Worm (Caenorhabditis elegans): ENCODE data around the gene pgph-1.

Gene pgph-1

DNA sequence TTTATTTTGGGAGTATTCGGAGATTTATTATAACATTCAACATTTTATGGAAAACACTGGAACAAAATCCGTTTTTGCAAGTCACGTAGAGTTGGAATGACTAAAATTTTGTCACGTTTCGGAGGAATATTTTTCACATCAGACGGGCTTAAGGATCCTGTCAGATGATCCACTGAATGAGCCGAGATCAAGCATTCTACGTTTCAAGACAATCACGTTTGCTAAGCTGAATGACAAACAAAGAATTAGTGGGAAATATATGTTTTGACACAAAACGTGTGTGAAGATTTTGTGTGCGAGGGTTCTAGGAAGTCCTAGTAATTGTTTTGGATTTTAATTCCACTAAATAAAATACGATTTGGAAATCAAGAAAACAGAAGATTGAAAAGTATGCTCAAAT lies 13.9 kb downstream of the pgph-1 start:
- no peak for TF ChIP-seq sdz-38 (tag; optimal IDR thresholded peaks at IDR 0.05)
- no peak for TF ChIP-seq him-1 (tag; optimal IDR thresholded peaks at IDR 0.05)
- no peak for TF ChIP-seq madf-8 (GFP tag; conservative IDR thresholded peaks at IDR 0.05)
- TF ChIP-seq let-526 (GFP tag; IDR thresholded peaks at IDR 0.05): no peak
- no peak for TF ChIP-seq F39B2.1 (GFP tag; IDR thresholded peaks at IDR 0.05)
- TF ChIP-seq ama-1 (optimal IDR thresholded peaks at IDR 0.05): no peak
- no peak for TF ChIP-seq ama-1 (GFP tag; optimal IDR thresholded peaks at IDR 0.05)
- no peak for TF ChIP-seq hlh-12 (tag; optimal IDR thresholded peaks at IDR 0.05)
- TF ChIP-seq akir-1 (GFP tag; optimal IDR thresholded peaks at IDR 0.05): no peak
- no peak for TF ChIP-seq F37B4.10 (GFP tag; IDR thresholded peaks at IDR 0.05)
- no peak for TF ChIP-seq B0035.1 (tag; optimal IDR thresholded peaks at IDR 0.05)
- no peak for TF ChIP-seq ztf-18 (tag; optimal IDR thresholded peaks at IDR 0.05)
- no peak for TF ChIP-seq egl-18 (GFP tag; IDR thresholded peaks at IDR 0.05)
- no peak for TF ChIP-seq madf-10 (tag; optimal IDR thresholded peaks at IDR 0.05)
- no peak for TF ChIP-seq rcor-1 (GFP tag; IDR thresholded peaks at IDR 0.05)
- no peak for TF ChIP-seq lin-40 (tag; optimal IDR thresholded peaks at IDR 0.05)
- no peak for TF ChIP-seq pbrm-1 (GFP tag; IDR thresholded peaks at IDR 0.05)
- TF ChIP-seq rpc-1 (optimal IDR thresholded peaks at IDR 0.05): no peak
- no peak for TF ChIP-seq rpc-1 (tag; optimal IDR thresholded peaks at IDR 0.05)
- TF ChIP-seq sea-2 (GFP tag; IDR thresholded peaks at IDR 0.05): no peak
- no peak for TF ChIP-seq egrh-3 (GFP tag; IDR thresholded peaks at IDR 0.05)
- TF ChIP-seq snpc-3.4 (tag; optimal IDR thresholded peaks at IDR 0.05): no peak

DNA sequence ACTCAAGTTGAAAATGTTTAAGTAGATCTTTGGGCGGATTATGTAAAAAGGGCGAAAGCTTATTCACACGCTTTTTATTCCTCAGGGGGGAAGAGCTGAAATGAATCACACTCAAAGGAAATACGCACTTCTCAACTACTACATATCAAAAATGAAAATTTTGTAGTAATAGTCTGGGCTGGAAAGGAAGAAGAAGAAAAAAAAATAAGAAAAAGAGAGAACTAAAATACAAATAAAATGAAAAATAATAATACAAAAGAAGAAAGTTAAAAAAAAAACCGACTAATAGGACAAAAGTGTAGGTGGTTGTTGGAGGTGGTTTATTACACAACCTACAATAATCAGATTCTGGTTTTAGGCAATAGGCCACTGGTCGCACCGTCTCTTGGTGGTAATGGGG lies 17.3 kb downstream of the pgph-1 start, which contains the start of gene K09H11.6:
Gene K09H11.6 (minus strand): TSS at position 101 of the 400 bp plus-strand sequence.
- no peak for TF ChIP-seq mes-4 (tag; optimal IDR thresholded peaks at IDR 0.05)
- TF ChIP-seq F23B12.7 (tag; optimal IDR thresholded peaks at IDR 0.05; ENCODE audit: insufficient read depth): no peak
- TF ChIP-seq Y56A3A.18 (GFP tag; IDR thresholded peaks at IDR 0.05): no peak
- no peak for TF ChIP-seq ceh-40 (GFP tag; IDR thresholded peaks at IDR 0.05)
- no peak for TF ChIP-seq lin-35 (GFP tag; optimal IDR thresholded peaks at IDR 0.05)

DNA sequence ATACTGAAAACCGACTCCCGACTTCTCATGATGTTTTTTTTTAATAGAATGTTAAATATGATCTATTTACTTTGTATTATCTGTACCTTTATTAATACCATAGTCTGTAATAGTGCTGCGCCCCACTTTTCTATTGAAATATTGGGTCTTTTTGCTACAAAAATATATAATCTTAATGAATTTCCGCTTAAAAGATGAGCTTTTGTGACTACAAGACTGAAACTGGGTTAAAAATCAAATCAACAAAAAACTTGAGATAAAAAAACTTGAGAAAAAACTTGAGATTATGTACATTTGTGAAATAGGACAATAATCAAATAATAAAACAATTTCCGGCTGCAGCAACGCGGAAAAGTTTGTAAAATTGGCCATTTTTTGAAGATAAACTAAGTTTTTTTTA lies 22.5 kb downstream of the pgph-1 start, which contains the start of gene K09H11.15:
Gene K09H11.15 (minus strand): TSS at position 101 of the 400 bp plus-strand sequence.
- TF ChIP-seq lsl-1 (GFP tag; optimal IDR thresholded peaks at IDR 0.05) (no peak), F39B2.1 (GFP tag; IDR thresholded peaks at IDR 0.05) (no peak), attf-3 (GFP tag; conservative IDR thresholded peaks at IDR 0.05) (no peak), K11D2.4 (GFP tag; IDR thresholded peaks at IDR 0.05) (no peak), nhr-90 (tag; optimal IDR thresholded peaks at IDR 0.05) (no peak), F57C9.4 (tag; optimal IDR thresholded peaks at IDR 0.05) (no peak), pha-4 (tag; optimal IDR thresholded peaks at IDR 0.05) (no peak), nfya-2 (GFP tag; IDR thresholded peaks at IDR 0.05) (no peak), zfh-2 (GFP tag; conservative IDR thresholded peaks at IDR 0.05) (no peak), mel-28 (tag; optimal IDR thresholded peaks at IDR 0.05; ENCODE audit: borderline replicate concordance) (no peak), nhr-27 (tag; optimal IDR thresholded peaks at IDR 0.05) (no peak), ztf-26 (tag; optimal IDR thresholded peaks at IDR 0.05) (no peak), B0336.3 (GFP tag; IDR thresholded peaks at IDR 0.05) (no peak), bed-1 (GFP tag; IDR thresholded peaks at IDR 0.05) (no peak), F57A8.1 (GFP tag; optimal IDR thresholded peaks at IDR 0.05) (no peak)

Data from whole organism, young adult.